Worm (Caenorhabditis elegans) whole organism, young adult: ENCODE data around the gene Y41D4B.1.

Experiments used
- D2030.7 ChIP-seq: fragments of 200-800 bp; sonication (Bioruptor generic); IDR thresholded peaks from 2 replicates; pipeline ENCODE4 v1.3.6; 2022; ENCODE audit warnings: missing genetic modification reagents, missing genetic modification characterization, missing compliant biosample characterization
- F22D6.2 ChIP-seq: sonication (generic microtip); optimal IDR thresholded peaks from 2 replicates; lab custom pipeline; 2016; ENCODE audit warnings: mild to moderate bottlenecking, missing genetic modification characterization, missing compliant biosample characterization
- F23B12.7 ChIP-seq: sonication (generic microtip); optimal IDR thresholded peaks from 2 replicates; lab custom pipeline; 2017; ENCODE audit warnings: missing genetic modification characterization, mild to moderate bottlenecking, missing compliant biosample characterization, antibody characterized with exemption, moderate library complexity; ENCODE audit not compliant: insufficient read depth
- F33H1.4 ChIP-seq: fragments of 200-800 bp; sonication (Bioruptor generic); IDR thresholded peaks from 2 replicates; pipeline ENCODE4 v1.3.6; 2022; ENCODE audit warnings: missing genetic modification reagents, missing genetic modification characterization, missing compliant biosample characterization
- F37B4.10 ChIP-seq: fragments of 200-800 bp; sonication (Bioruptor generic); IDR thresholded peaks from 2 replicates; pipeline ENCODE4 v1.3.6; 2022; ENCODE audit warnings: missing genetic modification characterization, missing compliant biosample characterization
- K11D2.4 ChIP-seq: fragments of 200-800 bp; sonication (Bioruptor generic); IDR thresholded peaks from 2 replicates; pipeline ENCODE4 v1.3.6; 2022; ENCODE audit warnings: missing genetic modification reagents, missing genetic modification characterization, missing compliant biosample characterization
- Y95B8A.8 ChIP-seq: fragments of 200-800 bp; sonication (Bioruptor generic); IDR thresholded peaks from 2 replicates; pipeline ENCODE4 v1.3.6; 2022; ENCODE audit warnings: missing genetic modification reagents, missing genetic modification characterization, missing compliant biosample characterization
- ZK185.1 ChIP-seq: sonication (generic microtip); optimal IDR thresholded peaks from 2 replicates; lab custom pipeline; 2016; ENCODE audit warnings: mild to moderate bottlenecking, missing genetic modification characterization, missing compliant biosample characterization; ENCODE audit not compliant: poor library complexity, severe bottlenecking
- aptf-2 ChIP-seq: fragments of 200-800 bp; sonication (Bioruptor generic); conservative IDR thresholded peaks from 2 replicates; pipeline ENCODE4 v1.3.6; 2022; ENCODE audit warnings: missing genetic modification reagents, missing genetic modification characterization, missing compliant biosample characterization
- attf-6 ChIP-seq: fragments of 200-800 bp; sonication (Bioruptor generic); IDR thresholded peaks from 2 replicates; pipeline ENCODE4 v1.3.6; 2022; ENCODE audit warnings: missing genetic modification reagents, missing genetic modification characterization, missing compliant biosample characterization
- bed-2 ChIP-seq: fragments of 200-800 bp; sonication (Bioruptor generic); IDR thresholded peaks from 2 replicates; pipeline ENCODE4 v1.3.6; 2022; ENCODE audit warnings: missing genetic modification reagents, missing genetic modification characterization, missing compliant biosample characterization
- ccch-3 ChIP-seq: fragments of 200-800 bp; sonication (Bioruptor generic); optimal IDR thresholded peaks from 2 replicates; lab custom pipeline; 2018; ENCODE audit warnings: mild to moderate bottlenecking, missing genetic modification characterization, missing compliant biosample characterization
- cebp-1 ChIP-seq, 2 experiments: fragments of 200-800 bp in 1 of 2; sonication (Bioruptor generic) in 1 of 2; sonication (generic microtip) in 1 of 2; IDR thresholded peaks in 1 of 2; optimal IDR thresholded peaks in 1 of 2; 2 replicates each; pipeline versions ENCODE4 v1.3.6 to Lab custom; 2017 to 2022; ENCODE audit warnings: missing compliant biosample characterization in 2 of 2, missing genetic modification characterization in 2 of 2, mild to moderate bottlenecking in 1 of 2, missing genetic modification reagents in 1 of 2, moderate library complexity in 1 of 2
- ceh-91 ChIP-seq: fragments of 200-800 bp; sonication (Bioruptor generic); IDR thresholded peaks from 2 replicates; pipeline ENCODE4 v1.3.6; 2022; ENCODE audit warnings: missing genetic modification reagents, missing genetic modification characterization, missing compliant biosample characterization
- chd-7 ChIP-seq: sonication (generic microtip); optimal IDR thresholded peaks from 2 replicates; lab custom pipeline; 2016; ENCODE audit warnings: mild to moderate bottlenecking, missing genetic modification characterization, moderate library complexity, missing compliant biosample characterization
- die-1 ChIP-seq: sonication (generic microtip); optimal IDR thresholded peaks from 2 replicates; lab custom pipeline; 2016; ENCODE audit warnings: missing genotype, mild to moderate bottlenecking, missing genetic modification characterization, missing compliant biosample characterization
- dox-1 ChIP-seq: fragments of 200-800 bp; sonication (Bioruptor generic); IDR thresholded peaks from 2 replicates; pipeline ENCODE4 v1.3.6; 2022; ENCODE audit warnings: missing genetic modification reagents, missing genetic modification characterization, missing compliant biosample characterization
- dpl-1 ChIP-seq: fragments of 150-350 bp; optimal IDR thresholded peaks from 2 replicates; lab custom pipeline; 2014; ENCODE audit warnings: missing biosample characterization, missing genetic modification reagents, missing genetic modification characterization
- egrh-3 ChIP-seq: fragments of 200-800 bp; sonication (Bioruptor generic); IDR thresholded peaks from 2 replicates; pipeline ENCODE4 v1.3.6; 2022; ENCODE audit warnings: missing genetic modification reagents, missing genetic modification characterization, missing compliant biosample characterization
- fkh-3 ChIP-seq: sonication (generic microtip); optimal IDR thresholded peaks from 2 replicates; lab custom pipeline; 2016; ENCODE audit warnings: mild to moderate bottlenecking, missing genetic modification characterization, missing compliant biosample characterization
- him-1 ChIP-seq: sonication (generic microtip); optimal IDR thresholded peaks from 2 replicates; lab custom pipeline; 2016; ENCODE audit warnings: missing genotype, missing genetic modification reagents, missing genetic modification characterization, missing compliant biosample characterization
- hlh-12 ChIP-seq: sonication (generic microtip); optimal IDR thresholded peaks from 2 replicates; lab custom pipeline; 2016; ENCODE audit warnings: missing genetic modification characterization, missing compliant biosample characterization
- hmg-1.2 ChIP-seq: fragments of 200-800 bp; sonication (Bioruptor generic); IDR thresholded peaks from 2 replicates; pipeline ENCODE4 v1.3.6; 2022; ENCODE audit warnings: missing genetic modification reagents, missing genetic modification characterization, missing compliant biosample characterization
- hmg-20 ChIP-seq: fragments of 200-800 bp; sonication (Bioruptor generic); IDR thresholded peaks from 2 replicates; pipeline ENCODE4 v1.3.6; 2022; ENCODE audit warnings: missing genetic modification reagents, missing genetic modification characterization, missing compliant biosample characterization
- let-607 ChIP-seq, 2 experiments: fragments of 200-800 bp in 1 of 2; sonication (Bioruptor generic) in 1 of 2; sonication (generic microtip) in 1 of 2; optimal IDR thresholded peaks; 2 replicates each; lab custom pipeline; 2016 to 2018; ENCODE audit warnings: mild to moderate bottlenecking in 2 of 2, missing compliant biosample characterization in 2 of 2, missing genetic modification characterization in 2 of 2, moderate library complexity in 2 of 2, missing genotype in 1 of 2
- lin-26 ChIP-seq: fragments of 200-800 bp; sonication (Bioruptor generic); IDR thresholded peaks from 2 replicates; pipeline ENCODE4 v1.3.6; 2022; ENCODE audit warnings: missing genetic modification reagents, missing genetic modification characterization, missing compliant biosample characterization
- lin-40 ChIP-seq: sonication (generic microtip); optimal IDR thresholded peaks from 2 replicates; lab custom pipeline; 2016; ENCODE audit warnings: missing genetic modification characterization, mild to moderate bottlenecking, missing compliant biosample characterization, missing genotype, missing genetic modification reagents
- lin-54 ChIP-seq: fragments of 200-800 bp; sonication (Bioruptor generic); optimal IDR thresholded peaks from 2 replicates; lab custom pipeline; 2018; ENCODE audit warnings: mild to moderate bottlenecking, missing genetic modification characterization, missing compliant biosample characterization
- lsl-1 ChIP-seq: fragments of 200-800 bp; sonication (Bioruptor generic); optimal IDR thresholded peaks from 2 replicates; lab custom pipeline; 2018; ENCODE audit warnings: mild to moderate bottlenecking, missing genetic modification characterization, moderate library complexity, missing compliant biosample characterization
- madf-6 ChIP-seq: fragments of 200-800 bp; sonication (Bioruptor generic); IDR thresholded peaks from 2 replicates; pipeline ENCODE4 v1.3.6; 2022; ENCODE audit warnings: missing genetic modification reagents, missing genetic modification characterization, missing compliant biosample characterization
- mcd-1 ChIP-seq: fragments of 200-800 bp; sonication (Bioruptor generic); IDR thresholded peaks from 2 replicates; pipeline ENCODE4 v1.3.6; 2022; ENCODE audit warnings: missing genetic modification reagents, missing genetic modification characterization, missing compliant biosample characterization
- nfya-2 ChIP-seq: fragments of 200-800 bp; sonication (Bioruptor generic); IDR thresholded peaks from 2 replicates; pipeline ENCODE4 v1.3.6; 2022; ENCODE audit warnings: missing genetic modification reagents, missing genetic modification characterization, missing compliant biosample characterization
- nhr-27 ChIP-seq: fragments of 200-800 bp; sonication (Bioruptor generic); optimal IDR thresholded peaks from 2 replicates; lab custom pipeline; 2018; ENCODE audit warnings: mild to moderate bottlenecking, missing genetic modification characterization, moderate library complexity, missing compliant biosample characterization
- nhr-80 ChIP-seq: sonication (generic microtip); optimal IDR thresholded peaks from 2 replicates; lab custom pipeline; 2016; ENCODE audit warnings: missing genetic modification characterization, missing compliant biosample characterization
- pbrm-1 ChIP-seq: fragments of 200-800 bp; sonication (Bioruptor generic); IDR thresholded peaks from 2 replicates; pipeline ENCODE4 v1.3.6; 2022; ENCODE audit warnings: missing genetic modification reagents, missing genetic modification characterization, missing compliant biosample characterization
- pha-4 ChIP-seq: fragments of 150-350 bp; sonication (generic microtip); optimal IDR thresholded peaks from 2 replicates; lab custom pipeline; 2014; ENCODE audit warnings: missing biosample characterization, missing genetic modification reagents, missing genetic modification characterization
- rcor-1 ChIP-seq: fragments of 200-800 bp; sonication (Bioruptor generic); IDR thresholded peaks from 2 replicates; pipeline ENCODE4 v1.3.6; 2022; ENCODE audit warnings: missing genetic modification reagents, missing genetic modification characterization, missing compliant biosample characterization
- snpc-1.1 ChIP-seq: sonication (generic microtip); optimal IDR thresholded peaks from 2 replicates; lab custom pipeline; 2017; ENCODE audit warnings: missing genetic modification characterization, mild to moderate bottlenecking, missing compliant biosample characterization, antibody characterized with exemption, moderate library complexity, missing genotype, missing genetic modification reagents; ENCODE audit not compliant: insufficient read depth
- snpc-1.3 ChIP-seq: sonication (generic microtip); optimal IDR thresholded peaks from 2 replicates; lab custom pipeline; 2017; ENCODE audit warnings: missing genetic modification characterization, mild to moderate bottlenecking, missing compliant biosample characterization, antibody characterized with exemption, moderate library complexity, missing genotype, missing genetic modification reagents; ENCODE audit not compliant: insufficient read depth
- tbp1 ChIP-seq: fragments of 200-800 bp; sonication (Bioruptor generic); optimal IDR thresholded peaks from 2 replicates; lab custom pipeline; 2018; ENCODE audit warnings: mild to moderate bottlenecking, missing genetic modification characterization, missing compliant biosample characterization
- xnd-1 ChIP-seq: sonication (generic microtip); optimal IDR thresholded peaks from 2 replicates; lab custom pipeline; 2016; ENCODE audit warnings: missing genotype, missing genetic modification reagents, missing genetic modification characterization, missing compliant biosample characterization
- zfh-2 ChIP-seq: fragments of 200-800 bp; sonication (Bioruptor generic); conservative IDR thresholded peaks from 2 replicates; pipeline ENCODE4 v1.3.6; 2022; ENCODE audit warnings: missing genetic modification reagents, missing genetic modification characterization, missing compliant biosample characterization
- ztf-26 ChIP-seq: sonication (generic microtip); optimal IDR thresholded peaks from 2 replicates; lab custom pipeline; 2017; ENCODE audit warnings: missing genetic modification characterization, missing compliant biosample characterization

The Y41D4B.1 gene

DNA sequence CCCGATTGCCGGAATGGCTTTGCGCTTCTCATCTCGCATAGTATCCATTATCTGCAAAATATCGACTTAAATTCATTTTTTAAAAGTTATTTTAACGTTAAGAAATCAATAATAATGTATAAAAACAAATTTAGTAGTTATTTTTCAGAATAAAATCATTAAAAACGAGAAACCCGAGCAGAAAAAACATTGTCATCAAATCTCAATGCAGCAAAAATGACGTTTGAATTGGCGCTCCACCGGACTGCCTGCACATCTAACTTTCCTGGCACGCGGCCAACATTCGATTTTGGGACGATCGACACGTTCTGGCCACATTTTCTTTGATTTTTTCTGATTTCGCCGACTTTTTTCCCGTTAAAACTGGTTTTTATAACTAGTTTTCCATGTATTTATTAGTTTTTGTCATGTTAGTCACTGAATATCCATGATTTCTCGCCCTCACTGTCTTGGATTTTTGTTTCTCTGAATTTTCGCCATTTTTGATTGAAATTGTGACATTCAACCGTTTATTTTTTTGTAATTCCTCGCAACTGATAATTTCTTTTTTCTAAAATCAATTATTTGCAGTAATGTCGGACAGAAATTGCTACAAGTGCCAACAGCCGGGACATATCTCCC is 37.3 kb downstream of the Y41D4B.1 start, which contains the start of the genes pbs-1 and K08D12.3 (continued):
- TF ChIP-seq lsl-1 (GFP tag; lab: Kevin White, UChicago) (peak; percentile 58), dox-1 (GFP tag; lab: Robert Waterston, UW) (0 out of 2 replicates have a peak, but pooled peaks have one; percentile 29), fkh-3 (tag; lab: Kevin White, UChicago) (no peak), nhr-80 (tag; lab: Kevin White, UChicago) (peak; percentile 19), F23B12.7 (peak; percentile 40), xnd-1 (peak; percentile 49), snpc-1.1 (tag; lab: Kevin White, UChicago) (peak; percentile 17), let-607 (tag; optimal IDR thresholded peaks at IDR 0.05; lab: Kevin White, UChicago) (peak in 1 of 2 experiments; percentile 50), F33H1.4 (peak; percentile 81), hmg-1.2 (GFP tag; lab: Robert Waterston, UW) (0 out of 2 replicates have a peak, but pooled peaks have one; percentile 13), hmg-20 (GFP tag; lab: Robert Waterston, UW) (no peak), tbp1 (GFP tag; lab: Kevin White, UChicago) (peak; percentile 43), ztf-26 (tag; lab: Kevin White, UChicago) (peak; percentile 42), madf-6 (GFP tag; lab: Robert Waterston, UW) (peak; percentile 72; the same call in 1 of the 2 replicates), K11D2.4 (GFP tag; lab: Robert Waterston, UW) (peak; percentile 51; the same call in 1 of the 2 replicates), snpc-1.3 (tag; lab: Kevin White, UChicago) (peak; percentile 32), lin-40 (tag; lab: Kevin White, UChicago) (peak; percentile 78), mcd-1 (GFP tag; lab: Robert Waterston, UW) (peak; percentile 87), chd-7 (no peak), ZK185.1 (peak; percentile 14), cebp-1 (GFP tag; IDR thresholded peaks at IDR 0.05; lab: Robert Waterston, UW) (no peak), cebp-1 (tag; optimal IDR thresholded peaks at IDR 0.05; lab: Kevin White, UChicago) (peak; percentile 63), dpl-1 (GFP tag; lab: Kevin White, UChicago) (peak; percentile 71), nfya-2 (GFP tag; lab: Robert Waterston, UW) (no peak), D2030.7 (GFP tag; lab: Robert Waterston, UW) (peak; percentile 52)

DNA sequence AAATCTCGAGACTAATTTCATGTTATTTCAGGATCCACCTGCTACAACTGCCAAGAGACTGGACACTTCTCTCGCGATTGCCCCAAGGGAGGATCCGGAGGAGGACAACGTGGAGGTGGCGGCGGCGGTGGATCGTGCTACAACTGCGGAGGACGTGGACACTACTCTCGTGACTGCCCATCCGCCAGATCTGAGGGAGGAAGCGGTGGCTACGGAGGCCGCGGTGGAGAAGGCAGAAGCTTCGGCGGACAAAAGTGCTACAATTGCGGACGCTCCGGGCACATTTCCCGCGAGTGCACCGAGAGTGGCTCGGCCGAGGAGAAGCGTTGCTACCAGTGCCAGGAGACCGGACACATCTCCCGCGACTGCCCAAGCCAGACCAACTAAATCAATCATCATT is 38.0 kb downstream of the Y41D4B.1 start:
- TF ChIP-seq ccch-3 (GFP tag; lab: Kevin White, UChicago) (no peak), K11D2.4 (GFP tag; lab: Robert Waterston, UW) (no peak), bed-2 (GFP tag; lab: Robert Waterston, UW) (no peak), him-1 (no peak), pbrm-1 (GFP tag; lab: Robert Waterston, UW) (no peak), F23B12.7 (no peak), zfh-2 (GFP tag; lab: Robert Waterston, UW) (peak; percentile 82), attf-6 (no peak), aptf-2 (GFP tag; lab: Robert Waterston, UW) (no peak), Y95B8A.8 (GFP tag; lab: Robert Waterston, UW) (no peak), nhr-27 (tag; lab: Kevin White, UChicago) (no peak), hlh-12 (tag; lab: Kevin White, UChicago) (no peak), F37B4.10 (GFP tag; lab: Robert Waterston, UW) (no peak), lin-54 (GFP tag; lab: Kevin White, UChicago) (peak; percentile 24), egrh-3 (GFP tag; lab: Robert Waterston, UW) (peak; percentile 89), lin-26 (GFP tag; lab: Robert Waterston, UW) (peak; percentile 72; the same call in 1 of the 2 replicates), pha-4 (tag; lab: Kevin White, UChicago) (no peak), nfya-2 (GFP tag; lab: Robert Waterston, UW) (no peak), cebp-1 (GFP tag; IDR thresholded peaks at IDR 0.05; lab: Robert Waterston, UW) (no peak), cebp-1 (tag; optimal IDR thresholded peaks at IDR 0.05; lab: Kevin White, UChicago) (no peak), die-1 (tag; lab: Kevin White, UChicago) (no peak), F22D6.2 (tag; lab: Kevin White, UChicago) (no peak), ceh-91 (GFP tag; lab: Robert Waterston, UW) (no peak), rcor-1 (GFP tag; lab: Robert Waterston, UW) (no peak)
